Fruit fly (Drosophila melanogaster): ENCODE measurements around the gene PGRP-SA.

dm6 chrX:11543318-11543717, 18.1 kb upstream of the PGRP-SA start:
- TF ChIP-seq Myc (optimal IDR thresholded peaks at IDR 0.05) (no peak), dmrt93B (GFP tag; optimal IDR thresholded peaks at IDR 0.05) (no peak), dsf (GFP tag; optimal IDR thresholded peaks at IDR 0.05; ENCODE audit: borderline replicate concordance) (no peak), psq (GFP tag; optimal IDR thresholded peaks at IDR 0.05) (no peak), Rel (GFP tag; optimal IDR thresholded peaks at IDR 0.05) (no peak), Rel (tag; optimal IDR thresholded peaks at IDR 0.05) (no peak), OdsH (GFP tag; optimal IDR thresholded peaks at IDR 0.05) (no peak), h (GFP tag; optimal IDR thresholded peaks at IDR 0.05) (no peak), CrebA (GFP tag; optimal IDR thresholded peaks at IDR 0.05; ENCODE audit: borderline replicate concordance) (no peak), Abd-B (GFP tag; optimal IDR thresholded peaks at IDR 0.05) (no peak), tai (GFP tag; optimal IDR thresholded peaks at IDR 0.05) (no peak), foxo (GFP tag; optimal IDR thresholded peaks at IDR 0.05) (no peak), pan (optimal IDR thresholded peaks at IDR 0.05) (no peak), Hnf4 (GFP tag; optimal IDR thresholded peaks at IDR 0.05) (no peak), Dfd (GFP tag; optimal IDR thresholded peaks at IDR 0.05) (no peak)

Measured in whole organism, wandering third instar larva.